Worm (Caenorhabditis elegans) whole organism, young adult: ENCODE measurements around the gene fbxa-215.
"Not testable (repeated sequence)": the region's sequence is repeated elsewhere in the genome, so short reads cannot be mapped to it uniquely, and the experiment has no call there.

Experiments
- B0035.1 ChIP-seq: sonication (generic microtip); optimal IDR thresholded peaks from 2 replicates; lab custom pipeline; 2016; ENCODE audit warnings: missing genetic modification characterization, mild to moderate bottlenecking, missing compliant biosample characterization, missing genotype, missing genetic modification reagents
- F49E8.2 ChIP-seq: sonication (generic microtip); optimal IDR thresholded peaks from 3 replicates; lab custom pipeline; 2017; ENCODE audit warnings: missing genetic modification characterization, mild to moderate bottlenecking, missing compliant biosample characterization, antibody characterized with exemption, moderate library complexity; ENCODE audit not compliant: insufficient read depth
- ceh-40 ChIP-seq: fragments of 200-800 bp; sonication (Bioruptor generic); IDR thresholded peaks from 2 replicates; pipeline ENCODE4 v1.3.6; 2022; ENCODE audit warnings: missing genetic modification characterization, missing compliant biosample characterization
- efl-1 ChIP-seq: fragments of 150-350 bp; optimal IDR thresholded peaks from 2 replicates; lab custom pipeline; 2014; ENCODE audit warnings: missing biosample characterization, missing genetic modification reagents, missing genetic modification characterization
- nhr-90 ChIP-seq: sonication (generic microtip); optimal IDR thresholded peaks from 2 replicates; lab custom pipeline; 2016; ENCODE audit warnings: missing genotype, mild to moderate bottlenecking, missing genetic modification characterization, missing compliant biosample characterization
- snpc-4 ChIP-seq, 5 experiments: fragments of 150-350 bp in 1 of 5; sonication (generic microtip) in 4 of 5; optimal IDR thresholded peaks; 2 replicates each; lab custom pipeline; 2014 to 2018; ENCODE audit warnings: missing genetic modification characterization in 5 of 5, missing biosample characterization in 3 of 5, antibody characterized with exemption in 2 of 5, mild to moderate bottlenecking in 2 of 5, missing compliant biosample characterization in 2 of 5, missing genotype in 2 of 5, moderate library complexity in 2 of 5, missing genetic modification reagents in 1 of 5
- somi-1 ChIP-seq: fragments of 200-800 bp; sonication (Bioruptor generic); optimal IDR thresholded peaks from 2 replicates; lab custom pipeline; 2018; ENCODE audit warnings: mild to moderate bottlenecking, missing genetic modification characterization, missing compliant biosample characterization
- tbp1 ChIP-seq: fragments of 200-800 bp; sonication (Bioruptor generic); optimal IDR thresholded peaks from 2 replicates; lab custom pipeline; 2018; ENCODE audit warnings: mild to moderate bottlenecking, missing genetic modification characterization, missing compliant biosample characterization
- tbx-9 ChIP-seq: sonication (generic microtip); optimal IDR thresholded peaks from 2 replicates; lab custom pipeline; 2016; ENCODE audit warnings: borderline replicate concordance, missing genetic modification characterization, inconsistent platforms, missing compliant biosample characterization

- not testable (repeated sequence) for TF ChIP-seq somi-1 (GFP tag; lab: Kevin White, UChicago); snpc-4 (GFP tag; optimal IDR thresholded peaks at IDR 0.05; lab: Kevin White, UChicago); snpc-4 (tag; optimal IDR thresholded peaks at IDR 0.05; lab: Kevin White, UChicago); tbp1 (GFP tag; lab: Kevin White, UChicago); tbx-9; ceh-40; efl-1 (GFP tag; lab: Kevin White, UChicago); F49E8.2 (tag; lab: Kevin White, UChicago); B0035.1 (tag; lab: Kevin White, UChicago); nhr-90
Observed at ce11 chrIV:13659449-13659848, 7.3 kb downstream of the fbxa-215 start, which contains the start of gene Y45F10C.1.
